Worm (Caenorhabditis elegans): ENCODE data around the gene gpa-3.

Gene gpa-3

ce11 chrV:9343629-9344624 is 15.6 kb downstream of the gpa-3 start, which contains the start of gene tos-1 (continued):
- TF ChIP-seq ztf-16 (tag; optimal IDR thresholded peaks at IDR 0.05) (peak; percentile 93), unc-86 (tag; optimal IDR thresholded peaks at IDR 0.05) (peak; percentile 95), sdc-2 (tag; optimal IDR thresholded peaks at IDR 0.05) (peak; percentile 83), nfya-1 (tag; optimal IDR thresholded peaks at IDR 0.05) (peak; percentile 93), sox-4 (tag; optimal IDR thresholded peaks at IDR 0.05) (peak; percentile 76), hlh-6 (tag; optimal IDR thresholded peaks at IDR 0.05) (peak; percentile 77), F13H6.1 (tag; optimal IDR thresholded peaks at IDR 0.05) (peak; percentile 89), hlh-13 (GFP tag; optimal IDR thresholded peaks at IDR 0.05) (peak; percentile 40), Y22D7AL.16 (tag; optimal IDR thresholded peaks at IDR 0.05) (peak; percentile 71), sox-2 (GFP tag; IDR thresholded peaks at IDR 0.05) (peak; percentile 84), ama-1 (optimal IDR thresholded peaks at IDR 0.05) (peak; percentile 99), madf-2 (tag; optimal IDR thresholded peaks at IDR 0.05) (peak; percentile 91), ceh-31 (tag; optimal IDR thresholded peaks at IDR 0.05) (peak; percentile 97), pha-4 (tag; optimal IDR thresholded peaks at IDR 0.05) (no peak), ceh-45 (GFP tag; IDR thresholded peaks at IDR 0.05) (0 out of 2 replicates have a peak, but pooled peaks have one; percentile 48), ceh-9 (tag; optimal IDR thresholded peaks at IDR 0.05) (no peak), pha-2 (tag; optimal IDR thresholded peaks at IDR 0.05) (peak; percentile 85), ceh-14 (tag; optimal IDR thresholded peaks at IDR 0.05) (peak; percentile 97), odd-2 (tag; optimal IDR thresholded peaks at IDR 0.05) (no peak), ceh-24 (tag; optimal IDR thresholded peaks at IDR 0.05) (peak; percentile 60), fax-1 (tag; optimal IDR thresholded peaks at IDR 0.05) (peak; percentile 66), pqm-1 (tag; optimal IDR thresholded peaks at IDR 0.05) (peak; percentile 98), lim-6 (tag; optimal IDR thresholded peaks at IDR 0.05) (peak; percentile 46), ceh-30 (tag; optimal IDR thresholded peaks at IDR 0.05) (no peak), fkh-10 (GFP tag; optimal IDR thresholded peaks at IDR 0.05) (peak; percentile 67), T23F11.4 (GFP tag; optimal IDR thresholded peaks at IDR 0.05) (peak; percentile 90), gmeb-2 (tag; optimal IDR thresholded peaks at IDR 0.05) (peak; percentile 56), fkh-6 (tag; optimal IDR thresholded peaks at IDR 0.05) (peak; percentile 77)

- TF ChIP-seq ceh-2 (tag; optimal IDR thresholded peaks at IDR 0.05): no peak
- no peak for TF ChIP-seq ahr-1 (tag; optimal IDR thresholded peaks at IDR 0.05)
Observed at ce11 chrV:9342965-9343628, 16.5 kb downstream of the gpa-3 start.

- TF ChIP-seq hlh-13 (GFP tag; optimal IDR thresholded peaks at IDR 0.05) (no peak), ama-1 (optimal IDR thresholded peaks at IDR 0.05) (peak; percentile 32), pros-1 (tag; optimal IDR thresholded peaks at IDR 0.05) (no peak), K09A11.1 (tag; optimal IDR thresholded peaks at IDR 0.05; ENCODE audit: insufficient read depth) (no peak), pat-9 (tag; optimal IDR thresholded peaks at IDR 0.05) (no peak), ceh-14 (tag; optimal IDR thresholded peaks at IDR 0.05) (no peak), ceh-48 (tag; optimal IDR thresholded peaks at IDR 0.05) (no peak), pqm-1 (tag; optimal IDR thresholded peaks at IDR 0.05) (no peak), pag-3 (tag; optimal IDR thresholded peaks at IDR 0.05; ENCODE audit: borderline replicate concordance) (no peak), ceh-19 (GFP tag; optimal IDR thresholded peaks at IDR 0.05) (no peak), unc-3 (GFP tag; conservative IDR thresholded peaks at IDR 0.05) (0 out of 2 replicates have a peak, but pooled peaks have one; percentile 28), unc-3 (tag; optimal IDR thresholded peaks at IDR 0.05) (no peak), syd-9 (tag; optimal IDR thresholded peaks at IDR 0.05) (no peak), odd-2 (tag; optimal IDR thresholded peaks at IDR 0.05) (no peak), nhr-11 (tag; optimal IDR thresholded peaks at IDR 0.05) (no peak), pha-2 (tag; optimal IDR thresholded peaks at IDR 0.05) (no peak), che-1 (tag; optimal IDR thresholded peaks at IDR 0.05) (no peak)
Observed at ce11 chrV:9340318-9340717, 19.3 kb downstream of the gpa-3 start.

All from whole organism, late embryonic.